Fruit fly (Drosophila melanogaster) whole organism, wandering third instar larva: ENCODE results near the gene Alp9.

Experiments used
- Abd-B ChIP-seq: fragments of >200 bp; optimal IDR thresholded peaks from 2 replicates; lab custom pipeline; 2017; ENCODE audit warnings: missing biosample characterization, missing genetic modification characterization
- CG32264 ChIP-seq: fragments of 200-800 bp; sonication (Bioruptor generic); optimal IDR thresholded peaks from 2 replicates; lab custom pipeline; 2016; ENCODE audit warnings: missing biosample characterization, missing genetic modification characterization
- CG9705 ChIP-seq: fragments of 200-800 bp; sonication (Bioruptor generic); optimal IDR thresholded peaks from 2 replicates; lab custom pipeline; 2018; ENCODE audit warnings: missing biosample characterization, mild to moderate bottlenecking, missing genetic modification characterization
- CrebA ChIP-seq: fragments of 200-800 bp; sonication (Bioruptor generic); optimal IDR thresholded peaks from 2 replicates; lab custom pipeline; 2016; ENCODE audit warnings: missing biosample characterization, mild to moderate bottlenecking, missing genetic modification characterization, borderline replicate concordance
- Dfd ChIP-seq: fragments of >200 bp; optimal IDR thresholded peaks from 2 replicates; lab custom pipeline; 2017; ENCODE audit warnings: missing biosample characterization, missing genetic modification characterization
- Dif ChIP-seq: fragments of 200-275, 200-300 bp; sonication (Bioruptor generic); optimal IDR thresholded peaks from 2 replicates; lab custom pipeline; 2018; ENCODE audit warnings: missing biosample characterization, missing genetic modification characterization; ENCODE audit not compliant: partially characterized antibody
- HLH106 ChIP-seq: fragments of 200-800 bp; optimal IDR thresholded peaks from 3 replicates; lab custom pipeline; 2019; ENCODE audit warnings: missing biosample characterization, mild to moderate bottlenecking, missing genetic modification characterization, moderate library complexity
- Hnf4 ChIP-seq: fragments of 200-800 bp; sonication (Bioruptor generic); optimal IDR thresholded peaks from 2 replicates; lab custom pipeline; 2016; ENCODE audit warnings: missing biosample characterization, mild to moderate bottlenecking, missing genetic modification characterization
- Hr78 ChIP-seq: fragments of >200 bp; optimal IDR thresholded peaks from 2 replicates; lab custom pipeline; 2017; ENCODE audit warnings: missing biosample characterization, missing genetic modification characterization
- Hr83 ChIP-seq: fragments of 200-300 bp; sonication (Bioruptor generic); optimal IDR thresholded peaks from 2 replicates; lab custom pipeline; 2016; ENCODE audit warnings: missing biosample characterization, mild to moderate bottlenecking, missing genetic modification characterization, moderate library complexity; ENCODE audit not compliant: poor library complexity, severe bottlenecking
- Mio ChIP-seq: sonication (Bioruptor generic); optimal IDR thresholded peaks from 2 replicates; lab custom pipeline; 2016; ENCODE audit warnings: missing biosample characterization, missing genetic modification characterization
- N ChIP-seq: fragments of >200 bp; optimal IDR thresholded peaks from 2 replicates; lab custom pipeline; 2018; ENCODE audit warnings: missing biosample characterization, missing external identifiers, missing genetic modification characterization
- OdsH ChIP-seq: fragments of 200-800 bp; sonication (Bioruptor generic); optimal IDR thresholded peaks from 2 replicates; lab custom pipeline; 2016; ENCODE audit warnings: missing biosample characterization, mild to moderate bottlenecking, missing genetic modification characterization
- Rel ChIP-seq, 2 experiments: fragments of 200-800 bp; sonication (Bioruptor generic) in 1 of 2; optimal IDR thresholded peaks; 2 replicates in 1 of 2; 3 replicates in 1 of 2; lab custom pipeline; 2016 to 2019; ENCODE audit warnings: mild to moderate bottlenecking in 2 of 2, missing biosample characterization in 2 of 2, missing genetic modification characterization in 2 of 2, moderate library complexity in 1 of 2
- Sp1 ChIP-seq: fragments of 200-800 bp; sonication (Bioruptor generic); optimal IDR thresholded peaks from 3 replicates; lab custom pipeline; 2019; ENCODE audit warnings: missing biosample characterization, mild to moderate bottlenecking, missing genetic modification characterization, moderate library complexity
- Vsx2 ChIP-seq: fragments of 200-300, 225-300 bp; sonication (Bioruptor generic); optimal IDR thresholded peaks from 2 replicates; lab custom pipeline; 2018; ENCODE audit warnings: missing biosample characterization, missing genetic modification characterization; ENCODE audit not compliant: partially characterized antibody
- br ChIP-seq: fragments of 200-800 bp; sonication (Bioruptor generic); optimal IDR thresholded peaks from 2 replicates; lab custom pipeline; 2016; ENCODE audit warnings: missing biosample characterization, missing genetic modification characterization
- brk ChIP-seq: fragments of 200-800 bp; sonication (Bioruptor generic); optimal IDR thresholded peaks from 2 replicates; lab custom pipeline; 2016; ENCODE audit warnings: missing biosample characterization, mild to moderate bottlenecking, missing genetic modification characterization
- dl ChIP-seq, 2 experiments: fragments of 175-275, 200-275 bp in 1 of 2; fragments of 200-275 bp in 1 of 2; sonication (Bioruptor generic); optimal IDR thresholded peaks; lab custom pipeline; 2018; ENCODE audit warnings: mild to moderate bottlenecking in 2 of 2, missing biosample characterization in 2 of 2, missing genetic modification characterization in 2 of 2, moderate library complexity in 2 of 2; ENCODE audit not compliant: partially characterized antibody in 2 of 2, insufficient read depth in 1 of 2
- dmrt93B ChIP-seq: fragments of 200-800 bp; sonication (Bioruptor generic); optimal IDR thresholded peaks from 2 replicates; lab custom pipeline; 2018; ENCODE audit warnings: missing biosample characterization, mild to moderate bottlenecking, missing genetic modification characterization
- dsf ChIP-seq: sonication (Bioruptor generic); optimal IDR thresholded peaks from 2 replicates; lab custom pipeline; 2016; ENCODE audit warnings: missing biosample characterization, missing genetic modification characterization, borderline replicate concordance
- ey ChIP-seq: fragments of 200-800 bp; sonication (Bioruptor generic); optimal IDR thresholded peaks from 2 replicates; lab custom pipeline; 2016; ENCODE audit warnings: missing biosample characterization, missing genetic modification characterization
- foxo ChIP-seq, 2 experiments: fragments of 200-800 bp; sonication (Bioruptor generic); optimal IDR thresholded peaks; 2 replicates in 1 of 2; 3 replicates in 1 of 2; lab custom pipeline; 2016 to 2017; ENCODE audit warnings: missing biosample characterization in 2 of 2, missing genetic modification characterization in 2 of 2
- fru ChIP-seq: fragments of 200-800 bp; sonication (Bioruptor generic); optimal IDR thresholded peaks from 3 replicates; lab custom pipeline; 2016; ENCODE audit warnings: missing biosample characterization, mild to moderate bottlenecking, missing genetic modification characterization
- h ChIP-seq: fragments of 200-800 bp; sonication (Bioruptor generic); optimal IDR thresholded peaks from 3 replicates; lab custom pipeline; 2016; ENCODE audit warnings: missing biosample characterization, mild to moderate bottlenecking, missing genetic modification characterization
- jim ChIP-seq: fragments of 175-275, 200-325 bp; sonication (Bioruptor generic); optimal IDR thresholded peaks from 2 replicates; lab custom pipeline; 2016; ENCODE audit warnings: missing biosample characterization, mild to moderate bottlenecking, missing genetic modification characterization
- lola ChIP-seq: fragments of >200 bp; optimal IDR thresholded peaks from 2 replicates; lab custom pipeline; 2017; ENCODE audit warnings: missing biosample characterization, missing genetic modification characterization
- pan ChIP-seq: fragments of >200 bp; optimal IDR thresholded peaks from 2 replicates; lab custom pipeline; 2017
- psq ChIP-seq: fragments of 200-800 bp; sonication (Bioruptor generic); optimal IDR thresholded peaks from 3 replicates; lab custom pipeline; 2017; ENCODE audit warnings: missing biosample characterization, mild to moderate bottlenecking, missing genetic modification characterization, moderate library complexity
- rgr ChIP-seq: fragments of 200-800 bp; sonication (Bioruptor generic); optimal IDR thresholded peaks from 3 replicates; lab custom pipeline; 2016; ENCODE audit warnings: missing biosample characterization, mild to moderate bottlenecking, missing genetic modification characterization
- sage ChIP-seq: fragments of 200-800 bp; sonication (Bioruptor generic); optimal IDR thresholded peaks from 2 replicates; lab custom pipeline; 2016; ENCODE audit warnings: missing biosample characterization, mild to moderate bottlenecking, missing genetic modification characterization
- sv ChIP-seq: fragments of 200-800 bp; sonication (Bioruptor generic); optimal IDR thresholded peaks from 3 replicates; lab custom pipeline; 2016; ENCODE audit warnings: missing biosample characterization, missing genetic modification characterization
- usp ChIP-seq: fragments of >200 bp; optimal IDR thresholded peaks from 2 replicates; lab custom pipeline; 2017; ENCODE audit warnings: missing biosample characterization, missing genetic modification characterization
- woc ChIP-seq: sonication (Bioruptor generic); optimal IDR thresholded peaks from 2 replicates; lab custom pipeline; 2016; ENCODE audit warnings: missing biosample characterization, mild to moderate bottlenecking, missing genetic modification characterization

Gene Alp9

DNA sequence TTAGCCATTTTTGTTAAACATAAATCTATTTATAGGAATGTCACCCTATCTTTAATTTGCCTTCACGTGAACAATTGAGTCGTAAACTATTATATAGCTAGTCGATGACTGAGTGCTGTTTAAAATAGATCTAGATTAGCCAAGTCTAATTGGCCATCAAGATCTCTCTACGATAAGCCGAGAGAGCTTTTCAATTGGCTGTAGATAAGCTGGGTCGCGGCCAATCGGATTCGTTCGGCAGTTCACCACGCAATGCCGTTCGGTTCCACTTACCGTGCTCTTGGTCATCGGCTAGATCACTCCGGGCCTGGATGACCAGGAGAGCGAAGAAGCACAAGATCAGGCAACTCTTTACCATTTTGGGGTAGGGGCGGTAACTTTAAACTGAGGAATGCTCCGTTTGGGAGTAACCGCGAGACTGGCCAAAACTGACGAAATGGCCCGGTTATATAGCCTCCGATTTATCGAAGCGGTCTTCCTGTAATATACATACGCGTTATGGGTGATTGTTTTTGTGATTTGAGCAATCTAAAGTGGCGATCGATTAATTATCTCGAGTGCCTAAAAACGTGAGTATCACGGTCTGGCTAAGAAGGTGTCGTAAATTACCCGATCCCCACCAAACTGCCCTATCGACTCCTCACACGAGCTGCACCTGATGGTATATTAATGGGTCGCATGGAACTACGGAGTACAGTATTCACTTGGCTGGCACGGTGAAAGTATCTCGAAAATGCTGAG is at the start of gene Alp9, which contains the start of gene Alp10:
Alp9 (plus strand) TSS at position 690 of the 741 bp plus-strand sequence.
Alp10 (minus strand) TSS at position 420 of the 741 bp plus-strand sequence.
- TF ChIP-seq dmrt93B (GFP tag; lab: Kevin White, UChicago): no peak
- no peak for TF ChIP-seq CrebA (GFP tag; lab: Kevin White, UChicago)
- no peak for TF ChIP-seq rgr
- TF ChIP-seq woc: no peak
- no peak for TF ChIP-seq Hr78 (GFP tag; lab: Kevin White, UChicago)
- TF ChIP-seq foxo (GFP tag; optimal IDR thresholded peaks at IDR 0.05; lab: Kevin White, UChicago): no peak
- TF ChIP-seq Dif (GFP tag; lab: Kevin White, UChicago): no peak
- no peak for TF ChIP-seq CG32264
- no peak for TF ChIP-seq Rel (GFP tag; optimal IDR thresholded peaks at IDR 0.05; lab: Kevin White, UChicago)
- TF ChIP-seq Rel (tag; optimal IDR thresholded peaks at IDR 0.05; lab: Kevin White, UChicago): no peak
- no peak for TF ChIP-seq Sp1 (GFP tag; lab: Kevin White, UChicago)
- TF ChIP-seq N (GFP tag; lab: Kevin White, UChicago): no peak
- no peak for TF ChIP-seq Hnf4 (GFP tag; lab: Kevin White, UChicago)

DNA sequence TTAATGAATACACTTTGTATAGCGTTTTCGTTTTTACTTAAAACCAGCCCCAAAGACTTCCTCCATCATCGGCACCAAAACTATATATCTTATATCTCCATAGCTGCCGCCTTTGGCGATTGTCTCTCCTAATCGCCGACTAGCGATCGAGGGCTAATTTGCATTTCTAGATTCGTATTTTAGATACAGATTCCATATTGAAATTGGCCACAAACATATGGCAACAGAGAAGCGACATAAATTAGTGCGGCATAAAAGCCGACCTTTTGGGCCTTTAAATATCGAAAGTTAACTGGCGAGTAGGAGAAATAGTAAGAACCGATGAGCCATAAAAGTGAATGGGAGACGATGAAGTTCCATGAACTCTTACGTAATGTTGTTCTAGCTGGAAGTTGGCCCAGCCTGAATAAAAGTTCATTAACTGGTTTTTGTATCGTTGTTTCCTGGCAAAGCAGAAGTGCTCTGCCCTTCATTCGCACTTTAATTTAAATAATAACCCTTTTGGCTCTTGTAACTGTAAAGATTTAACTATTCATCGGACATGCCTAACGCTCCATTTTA is 46.7 kb upstream of the Alp9 start:
- TF ChIP-seq CG9705 (GFP tag; lab: Kevin White, UChicago): no peak
- no peak for TF ChIP-seq fru (GFP tag; lab: Kevin White, UChicago)
- TF ChIP-seq CrebA (GFP tag; lab: Kevin White, UChicago): no peak
- no peak for TF ChIP-seq Vsx2 (GFP tag; lab: Kevin White, UChicago)
- no peak for TF ChIP-seq Hr83
- TF ChIP-seq dmrt93B (GFP tag; lab: Kevin White, UChicago): no peak
- no peak for TF ChIP-seq pan (lab: Kevin White, UChicago)
- TF ChIP-seq dl (GFP tag; optimal IDR thresholded peaks at IDR 0.05; lab: Kevin White, UChicago; ENCODE audit: insufficient read depth in 1 of 2, partially characterized antibody in 2 of 2): no peak
- no peak for TF ChIP-seq lola (GFP tag; lab: Kevin White, UChicago)
- TF ChIP-seq dsf: no peak
- TF ChIP-seq Dif (GFP tag; lab: Kevin White, UChicago): no peak
- no peak for TF ChIP-seq usp (GFP tag; lab: Kevin White, UChicago)
- TF ChIP-seq foxo (GFP tag; optimal IDR thresholded peaks at IDR 0.05; lab: Kevin White, UChicago): no peak
- no peak for TF ChIP-seq ey (GFP tag; lab: Kevin White, UChicago)
- TF ChIP-seq Abd-B: no peak

DNA sequence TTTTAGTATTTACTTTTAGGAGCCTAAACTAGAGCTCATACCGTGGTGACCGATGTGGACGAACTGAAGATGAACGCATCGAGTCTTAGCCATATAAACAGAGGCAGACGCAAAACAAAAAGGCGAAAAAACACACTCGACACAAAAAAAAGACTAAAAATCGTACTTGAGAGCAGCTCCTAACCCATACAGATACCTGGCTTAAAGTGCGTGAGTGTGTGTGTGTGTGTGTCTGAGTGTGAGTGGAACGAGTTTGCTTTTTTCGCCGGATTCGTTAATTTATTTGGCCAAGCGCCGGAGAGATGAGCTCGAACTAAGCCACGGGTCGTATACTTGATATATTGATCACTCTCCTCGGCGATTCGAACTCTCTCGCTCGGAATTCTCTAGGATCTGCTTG is 44.3 kb upstream of the Alp9 start, which contains the start of gene frm:
frm (minus strand) TSS at position 73 of the 400 bp plus-strand sequence.
- TF ChIP-seq Hr83 (no peak), CG32264 (no peak), Dfd (GFP tag; lab: Kevin White, UChicago) (peak; percentile 8), Sp1 (GFP tag; lab: Kevin White, UChicago) (peak; percentile 56), Rel (GFP tag; optimal IDR thresholded peaks at IDR 0.05; lab: Kevin White, UChicago) (peak; percentile 18), Rel (tag; optimal IDR thresholded peaks at IDR 0.05; lab: Kevin White, UChicago) (peak; percentile 37), N (GFP tag; lab: Kevin White, UChicago) (no peak), CrebA (GFP tag; lab: Kevin White, UChicago) (peak; percentile 10), jim (peak; percentile 27)
- TF ChIP-seq, all 38 proteins: peak for 5

DNA sequence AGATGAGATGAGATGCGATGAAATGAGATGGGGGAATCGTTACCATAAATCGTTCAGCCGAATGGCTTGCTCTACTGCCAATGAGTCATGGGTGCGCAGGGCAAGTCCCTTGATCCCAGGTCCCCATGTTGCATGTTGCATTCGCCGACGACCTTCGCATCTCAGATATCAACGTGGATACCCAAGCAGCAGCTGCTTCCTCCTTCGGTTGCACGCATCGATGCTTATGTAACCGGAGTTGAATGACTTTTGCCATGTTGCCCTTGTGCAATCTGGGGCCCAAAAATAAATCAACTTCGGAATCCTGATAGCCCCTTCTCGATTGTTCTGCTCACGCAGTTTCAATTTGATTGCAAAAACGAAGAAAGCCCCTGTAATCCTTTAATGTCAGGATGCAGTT is 41.6 kb upstream of the Alp9 start:
- TF ChIP-seq brk: no peak
- no peak for TF ChIP-seq Mio (GFP tag; lab: Kevin White, UChicago)
- no peak for TF ChIP-seq psq (GFP tag; lab: Kevin White, UChicago)
- no peak for TF ChIP-seq Vsx2 (GFP tag; lab: Kevin White, UChicago)
- TF ChIP-seq woc: no peak

DNA sequence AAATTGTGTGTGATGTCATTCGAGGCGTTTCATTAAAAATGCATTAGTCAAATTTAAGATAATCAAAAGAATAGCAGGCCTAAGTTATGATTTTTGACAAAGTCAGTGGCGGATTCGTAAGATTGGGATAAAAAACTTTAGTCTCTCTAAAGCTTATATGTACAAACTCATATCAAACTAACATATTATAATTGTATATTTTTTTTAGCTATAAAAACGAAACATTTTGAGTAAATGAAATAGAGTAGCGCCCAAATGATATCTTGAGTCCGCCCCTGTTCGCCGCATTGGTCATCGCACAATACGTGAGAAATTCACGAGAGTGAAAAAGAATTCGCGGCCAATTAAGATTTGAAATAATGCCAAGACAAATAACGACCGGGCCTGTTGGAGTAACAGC is 41.0 kb upstream of the Alp9 start:
- TF ChIP-seq Vsx2 (GFP tag; lab: Kevin White, UChicago) (no peak), ey (GFP tag; lab: Kevin White, UChicago) (peak; percentile 65), CrebA (GFP tag; lab: Kevin White, UChicago) (no peak), jim (no peak), CG32264 (no peak), Hnf4 (GFP tag; lab: Kevin White, UChicago) (peak; percentile 65), sv (GFP tag; lab: Kevin White, UChicago) (no peak), foxo (GFP tag; optimal IDR thresholded peaks at IDR 0.05; lab: Kevin White, UChicago) (peak in 1 of 2 experiments; percentile 77), lola (GFP tag; lab: Kevin White, UChicago) (no peak), OdsH (GFP tag; lab: Kevin White, UChicago) (peak; percentile 59), sage (GFP tag; lab: Kevin White, UChicago) (peak; percentile 66), fru (GFP tag; lab: Kevin White, UChicago) (peak; percentile 73), h (GFP tag; lab: Kevin White, UChicago) (peak; percentile 75), br (peak; percentile 56), CG9705 (GFP tag; lab: Kevin White, UChicago) (peak; percentile 50), psq (GFP tag; lab: Kevin White, UChicago) (peak; percentile 59), dl (GFP tag; optimal IDR thresholded peaks at IDR 0.05; lab: Kevin White, UChicago; ENCODE audit: insufficient read depth in 1 of 2, partially characterized antibody in 2 of 2) (no peak), Hr83 (no peak), rgr (peak; percentile 79), Sp1 (GFP tag; lab: Kevin White, UChicago) (peak; percentile 65), Abd-B (no peak), HLH106 (tag; lab: Kevin White, UChicago) (peak; percentile 87), N (GFP tag; lab: Kevin White, UChicago) (no peak), usp (GFP tag; lab: Kevin White, UChicago) (no peak)
